Fruit fly (Drosophila melanogaster) whole organism, adult: ENCODE results near the gene CG10337.

Experiments
- CG11617 ChIP-seq: fragments of 200-800 bp; sonication (Bioruptor generic); optimal IDR thresholded peaks from 2 replicates; lab custom pipeline; 2017; ENCODE audit warnings: mild to moderate bottlenecking, missing biosample characterization, missing genetic modification reagents, missing genetic modification characterization
- CG12768 ChIP-seq: fragments of 200-800 bp; sonication (Bioruptor generic); optimal IDR thresholded peaks from 2 replicates; lab custom pipeline; 2017; ENCODE audit warnings: missing biosample characterization, missing genetic modification characterization, mild to moderate bottlenecking, moderate library complexity, missing genetic modification reagents
- CG14711 ChIP-seq: fragments of 200-800 bp; sonication (Bioruptor generic); optimal IDR thresholded peaks from 2 replicates; lab custom pipeline; 2018; ENCODE audit warnings: missing biosample characterization, mild to moderate bottlenecking, missing genetic modification characterization, moderate library complexity
- CG1620 ChIP-seq: fragments of 200-800 bp; sonication (Bioruptor generic); optimal IDR thresholded peaks from 2 replicates; lab custom pipeline; 2016; ENCODE audit warnings: missing biosample characterization, missing genetic modification characterization
- CG33017 ChIP-seq: fragments of 200-800 bp; sonication (Bioruptor generic); optimal IDR thresholded peaks from 2 replicates; lab custom pipeline; 2018; ENCODE audit warnings: missing biosample characterization, mild to moderate bottlenecking, missing genetic modification characterization, moderate library complexity
- CG5204 ChIP-seq: fragments of 200-800 bp; sonication (Bioruptor generic); optimal IDR thresholded peaks from 2 replicates; lab custom pipeline; 2016; ENCODE audit warnings: missing biosample characterization, missing genetic modification characterization
- CG7045 ChIP-seq: fragments of 200-800 bp; sonication (Bioruptor generic); optimal IDR thresholded peaks from 2 replicates; lab custom pipeline; 2017; ENCODE audit warnings: missing biosample characterization, mild to moderate bottlenecking, missing genetic modification characterization
- CG7101 ChIP-seq: fragments of 200-800 bp; sonication (Bioruptor generic); optimal IDR thresholded peaks from 2 replicates; lab custom pipeline; 2018; ENCODE audit warnings: missing biosample characterization, mild to moderate bottlenecking, missing genetic modification characterization, moderate library complexity
- Clk ChIP-seq: fragments of 200-800 bp; sonication (Bioruptor generic); optimal IDR thresholded peaks from 2 replicates; lab custom pipeline; 2017; ENCODE audit warnings: missing biosample characterization, missing genetic modification characterization
- Crg-1 ChIP-seq: fragments of 200-800 bp; sonication (Bioruptor generic); optimal IDR thresholded peaks from 2 replicates; lab custom pipeline; 2016; ENCODE audit warnings: missing biosample characterization, missing genetic modification characterization
- Hr96 ChIP-seq: fragments of 200-800 bp; sonication (Bioruptor generic); optimal IDR thresholded peaks from 2 replicates; lab custom pipeline; 2016; ENCODE audit warnings: missing biosample characterization, missing genetic modification characterization
- Mnt ChIP-seq: fragments of 200-800 bp; sonication (Bioruptor generic); optimal IDR thresholded peaks from 2 replicates; lab custom pipeline; 2016; ENCODE audit warnings: missing biosample characterization, mild to moderate bottlenecking, missing genetic modification characterization
- bab1 ChIP-seq: fragments of 200-800 bp; sonication (Bioruptor generic); optimal IDR thresholded peaks from 3 replicates; lab custom pipeline; 2019; ENCODE audit warnings: missing biosample characterization, mild to moderate bottlenecking, missing genetic modification characterization, moderate library complexity
- cic ChIP-seq: fragments of 200-800 bp; sonication (Bioruptor generic); optimal IDR thresholded peaks from 2 replicates; lab custom pipeline; 2017; ENCODE audit warnings: missing biosample characterization, mild to moderate bottlenecking, missing genetic modification characterization, moderate library complexity
- cnc ChIP-seq, 2 experiments: fragments of >200 bp; optimal IDR thresholded peaks; 2 replicates each; lab custom pipeline; 2017
- kay ChIP-seq: fragments of 200-800 bp; sonication (Bioruptor generic); peaks from one replicate; lab custom pipeline; 2016; ENCODE audit warnings: missing biosample characterization, missing genetic modification characterization, borderline replicate concordance
- ovo ChIP-seq: fragments of 200-800 bp; sonication (Bioruptor generic); optimal IDR thresholded peaks from 2 replicates; lab custom pipeline; 2016; ENCODE audit warnings: missing biosample characterization, missing genetic modification characterization
- pad ChIP-seq: fragments of 200-800 bp; sonication (Bioruptor generic); optimal IDR thresholded peaks from 3 replicates; lab custom pipeline; 2017; ENCODE audit warnings: missing biosample characterization, missing genetic modification characterization, mild to moderate bottlenecking, moderate library complexity, missing genetic modification reagents
- tj ChIP-seq: fragments of 200-800 bp; sonication (Bioruptor generic); optimal IDR thresholded peaks from 3 replicates; lab custom pipeline; 2017; ENCODE audit warnings: missing biosample characterization, mild to moderate bottlenecking, missing genetic modification characterization, moderate library complexity
- toe ChIP-seq: fragments of 200-800 bp; sonication (Bioruptor generic); optimal IDR thresholded peaks from 2 replicates; lab custom pipeline; 2016; ENCODE audit warnings: missing biosample characterization, missing genetic modification characterization

CG10337 gene

DNA sequence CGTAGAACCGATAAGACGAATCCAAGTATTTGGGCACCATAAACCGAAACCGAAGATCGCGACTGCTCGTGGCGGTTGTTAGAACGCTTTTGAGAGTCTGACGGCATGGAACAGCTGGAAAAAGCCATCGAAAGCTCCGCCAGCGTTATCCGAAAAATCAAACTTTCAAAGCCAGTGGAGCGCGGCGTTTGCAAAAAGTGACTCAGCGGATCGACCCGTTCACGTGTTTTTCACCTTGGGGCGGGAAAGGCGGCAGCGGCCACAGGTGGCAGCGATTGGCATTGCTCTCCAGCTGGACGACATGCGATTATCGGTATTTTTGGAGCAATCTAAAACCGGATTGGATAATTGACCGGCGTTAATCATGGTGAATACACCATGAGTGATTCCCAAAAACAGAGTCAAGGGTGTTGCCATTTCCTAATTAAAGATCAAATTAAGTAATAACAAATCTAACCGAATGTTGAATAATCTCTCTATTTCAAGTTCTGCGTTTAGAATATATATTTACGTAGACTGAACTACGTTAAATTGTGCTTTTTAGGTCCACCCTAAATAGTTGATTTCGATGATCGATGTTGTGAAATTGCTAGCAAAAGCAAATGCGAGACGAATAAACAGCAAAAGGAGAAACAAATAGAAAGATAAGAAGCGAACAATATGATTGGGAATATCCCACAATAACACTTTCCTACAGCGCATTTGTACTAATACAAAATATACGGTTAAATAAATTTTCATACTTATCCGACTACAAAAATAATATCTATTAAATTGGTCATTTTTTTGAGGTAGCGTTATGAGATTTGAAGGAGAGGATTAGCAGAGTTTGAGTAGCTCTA is at the start of gene CG10337:
Gene CG10337, minus strand, starts transcription at position 91 of the 842 bp plus-strand sequence.
- TF ChIP-seq tj (GFP tag; lab: Kevin White, UChicago) = peak; percentile 72
- peak; percentile 85 for TF ChIP-seq CG11617 (GFP tag; lab: Kevin White, UChicago)
- peak; percentile 70 for TF ChIP-seq kay (GFP tag; lab: Kevin White, UChicago)
- peak; percentile 21 for TF ChIP-seq Hr96
- TF ChIP-seq bab1 = peak; percentile 60
- peak; percentile 67 for TF ChIP-seq CG14711 (tag; lab: Kevin White, UChicago)
- TF ChIP-seq CG33017 (tag; lab: Kevin White, UChicago) = peak; percentile 73
- peak; percentile 56 for TF ChIP-seq CG5204 (GFP tag; lab: Kevin White, UChicago)
- peak; percentile 62 for TF ChIP-seq Mnt (GFP tag; lab: Kevin White, UChicago)
- peak; percentile 44 to 86 for TF ChIP-seq cnc (optimal IDR thresholded peaks at IDR 0.05; lab: Kevin White, UChicago)
- TF ChIP-seq CG1620 (GFP tag; lab: Kevin White, UChicago) = no peak
- peak; percentile 71 for TF ChIP-seq CG7045 (GFP tag; lab: Kevin White, UChicago)
- TF ChIP-seq ovo (GFP tag; lab: Kevin White, UChicago) = no peak
- TF ChIP-seq Clk (GFP tag; lab: Kevin White, UChicago) = no peak
- peak; percentile 77 for TF ChIP-seq CG12768 (GFP tag; lab: Kevin White, UChicago)
- peak; percentile 74 for TF ChIP-seq cic (GFP tag; lab: Kevin White, UChicago)
- no peak for TF ChIP-seq toe (GFP tag; lab: Kevin White, UChicago)
- TF ChIP-seq CG7101 = peak; percentile 80
- TF ChIP-seq Crg-1 (GFP tag; lab: Kevin White, UChicago) = no peak
- TF ChIP-seq pad (GFP tag; lab: Kevin White, UChicago) = peak; percentile 34

DNA sequence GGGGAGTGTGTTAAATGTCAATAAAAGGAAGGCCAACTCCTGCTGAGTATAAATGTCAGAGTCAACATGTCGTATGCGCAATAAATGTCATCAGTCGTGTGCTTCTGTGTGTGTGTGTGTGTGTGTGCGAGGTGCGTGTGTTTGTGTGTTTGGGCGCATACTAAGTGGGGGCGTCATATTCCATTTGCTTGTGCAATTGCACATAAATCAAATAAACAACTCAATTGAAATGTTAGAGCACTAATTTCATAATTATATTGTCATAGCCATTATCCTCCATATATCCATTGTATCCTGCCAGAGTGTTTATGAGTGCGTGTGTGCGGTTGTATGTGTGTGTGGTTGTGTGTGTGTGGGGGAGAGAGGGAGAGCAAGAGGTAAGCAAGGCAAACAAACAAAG is 47.3 kb upstream of the CG10337 start:
- no peak for TF ChIP-seq Hr96
- TF ChIP-seq CG5204 (GFP tag; lab: Kevin White, UChicago) = no peak
- no peak for TF ChIP-seq tj (GFP tag; lab: Kevin White, UChicago)
- no peak for TF ChIP-seq cic (GFP tag; lab: Kevin White, UChicago)
- no peak for TF ChIP-seq Crg-1 (GFP tag; lab: Kevin White, UChicago)
- TF ChIP-seq Clk (GFP tag; lab: Kevin White, UChicago) = no peak
- TF ChIP-seq pad (GFP tag; lab: Kevin White, UChicago) = no peak
- no peak for TF ChIP-seq CG7101
- TF ChIP-seq CG12768 (GFP tag; lab: Kevin White, UChicago) = no peak
- no peak for TF ChIP-seq cnc (optimal IDR thresholded peaks at IDR 0.05; lab: Kevin White, UChicago)
- TF ChIP-seq CG1620 (GFP tag; lab: Kevin White, UChicago) = no peak
- no peak for TF ChIP-seq CG14711 (tag; lab: Kevin White, UChicago)
- TF ChIP-seq CG33017 (tag; lab: Kevin White, UChicago) = no peak
- TF ChIP-seq ovo (GFP tag; lab: Kevin White, UChicago) = no peak
- no peak for TF ChIP-seq Mnt (GFP tag; lab: Kevin White, UChicago)

DNA sequence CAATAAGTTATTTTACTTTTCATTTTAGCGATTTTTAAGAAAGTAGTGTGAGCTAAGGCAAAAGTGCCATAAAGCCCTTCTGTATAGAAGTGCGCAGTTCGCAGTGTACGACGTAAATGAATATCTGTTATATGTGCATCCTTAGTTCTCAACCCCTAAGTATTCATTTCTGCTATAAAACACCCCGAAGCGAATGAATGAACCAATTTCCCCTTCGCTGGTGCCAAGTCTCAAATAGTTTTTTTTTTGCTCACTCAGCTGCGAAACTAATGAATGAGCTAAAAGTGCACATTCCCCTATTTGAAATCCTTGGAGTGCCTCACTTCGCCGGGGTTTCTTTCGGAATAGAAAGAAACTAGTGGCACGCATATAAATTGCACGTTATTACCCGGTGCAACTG is 43.9 kb upstream of the CG10337 start:
- TF ChIP-seq CG1620 (GFP tag; lab: Kevin White, UChicago) (no peak), Mnt (GFP tag; lab: Kevin White, UChicago) (no peak), pad (GFP tag; lab: Kevin White, UChicago) (peak; percentile 96), cnc (optimal IDR thresholded peaks at IDR 0.05; lab: Kevin White, UChicago) (no peak), Clk (GFP tag; lab: Kevin White, UChicago) (no peak)

DNA sequence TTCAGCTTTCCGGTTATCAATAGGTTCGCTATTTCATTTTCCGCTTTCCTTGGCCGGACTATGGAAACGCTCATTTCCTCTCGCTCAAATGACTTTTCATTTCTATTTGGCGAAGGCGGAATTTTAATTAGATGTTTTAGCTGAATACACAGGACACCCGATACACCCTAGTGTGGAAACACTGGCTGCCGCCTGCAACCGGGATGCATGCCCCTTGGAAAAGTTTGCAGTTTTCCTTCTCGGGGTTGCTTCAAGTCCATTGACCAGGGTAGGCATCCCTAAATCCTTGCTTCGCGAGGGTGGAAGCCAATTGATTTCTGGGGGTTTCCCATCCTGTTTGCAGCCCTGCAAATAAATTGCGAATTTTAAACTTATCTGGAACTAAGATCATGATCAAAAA is 42.2 kb upstream of the CG10337 start:
- TF ChIP-seq kay (GFP tag; lab: Kevin White, UChicago) (no peak), ovo (GFP tag; lab: Kevin White, UChicago) (no peak), Mnt (GFP tag; lab: Kevin White, UChicago) (no peak), CG33017 (tag; lab: Kevin White, UChicago) (no peak), toe (GFP tag; lab: Kevin White, UChicago) (no peak), bab1 (no peak), Hr96 (no peak), cnc (optimal IDR thresholded peaks at IDR 0.05; lab: Kevin White, UChicago) (no peak), tj (GFP tag; lab: Kevin White, UChicago) (no peak), CG7045 (GFP tag; lab: Kevin White, UChicago) (no peak), CG5204 (GFP tag; lab: Kevin White, UChicago) (no peak), CG14711 (tag; lab: Kevin White, UChicago) (no peak), CG1620 (GFP tag; lab: Kevin White, UChicago) (no peak), CG12768 (GFP tag; lab: Kevin White, UChicago) (no peak), pad (GFP tag; lab: Kevin White, UChicago) (no peak), Clk (GFP tag; lab: Kevin White, UChicago) (no peak), CG11617 (GFP tag; lab: Kevin White, UChicago) (no peak), cic (GFP tag; lab: Kevin White, UChicago) (no peak), Crg-1 (GFP tag; lab: Kevin White, UChicago) (no peak)

DNA sequence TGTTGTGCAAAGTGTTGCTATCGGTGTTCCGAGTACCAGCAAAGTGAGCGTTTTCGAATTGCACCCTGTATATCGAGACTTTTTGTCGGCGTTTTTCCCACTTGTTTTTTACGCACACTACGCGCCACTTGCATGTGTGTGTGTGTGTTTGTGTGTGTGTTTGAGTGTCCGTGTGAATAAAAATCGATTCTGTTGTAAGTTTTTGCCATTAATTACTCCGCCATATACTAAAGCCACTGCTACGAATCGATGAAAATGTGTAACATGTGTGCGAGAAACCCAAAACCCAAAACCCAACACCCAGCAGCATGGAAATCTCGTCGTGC is 40.5 kb upstream of the CG10337 start:
- no peak for TF ChIP-seq CG7101
- no peak for TF ChIP-seq CG5204 (GFP tag; lab: Kevin White, UChicago)
- peak; percentile 38 for TF ChIP-seq cic (GFP tag; lab: Kevin White, UChicago)
- peak; percentile 14 for TF ChIP-seq tj (GFP tag; lab: Kevin White, UChicago)
